Worm (Caenorhabditis elegans): ENCODE results near the gene spp-4.
A peak's percentile ranks its signal among the peaks of the same experiment; 100 is the strongest.

DNA sequence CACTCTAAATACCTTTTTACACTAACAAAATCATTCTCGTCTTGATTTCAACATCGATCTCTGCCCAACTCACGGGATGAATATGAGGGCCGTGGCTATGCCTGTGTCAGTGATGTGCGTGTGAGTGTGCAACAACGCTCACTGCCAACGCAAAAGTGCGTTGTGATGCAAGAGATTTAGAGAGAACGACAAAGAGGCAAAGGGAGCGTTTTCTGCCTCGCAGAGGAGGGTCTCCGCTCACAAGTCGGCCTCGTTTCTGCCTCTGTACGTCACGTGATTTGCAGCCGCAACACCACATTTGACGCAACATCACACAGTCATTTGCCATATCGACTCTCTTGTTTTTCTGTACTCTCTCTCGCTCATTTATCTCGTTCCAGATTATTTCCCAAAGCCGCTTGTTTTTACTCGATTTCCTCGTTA is 15.8 kb upstream of the spp-4 start, which contains the start of gene epg-7:
- TF ChIP-seq blmp-1 (tag; optimal IDR thresholded peaks at IDR 0.05) (no peak), nhr-28 (tag; optimal IDR thresholded peaks at IDR 0.05) (no peak), mep-1 (tag; optimal IDR thresholded peaks at IDR 0.05) (peak; percentile 84), mab-5 (tag; optimal IDR thresholded peaks at IDR 0.05) (no peak), lin-13 (tag; optimal IDR thresholded peaks at IDR 0.05) (peak; percentile 79), unc-62 (GFP tag; optimal IDR thresholded peaks at IDR 0.05) (peak; percentile 74), unc-39 (tag; optimal IDR thresholded peaks at IDR 0.05) (no peak), sptf-1 (tag; optimal IDR thresholded peaks at IDR 0.05) (peak; percentile 28), unc-120 (tag; optimal IDR thresholded peaks at IDR 0.05; ENCODE audit: poor library complexity, severe bottlenecking) (peak; percentile 93), nhr-12 (tag; optimal IDR thresholded peaks at IDR 0.05) (no peak), snpc-4 (tag; optimal IDR thresholded peaks at IDR 0.05) (no peak), ceh-39 (tag; optimal IDR thresholded peaks at IDR 0.05) (peak; percentile 78), pha-4 (tag; optimal IDR thresholded peaks at IDR 0.05) (peak; percentile 90), bed-3 (GFP tag; optimal IDR thresholded peaks at IDR 0.05) (no peak)
